Worm (Caenorhabditis elegans): ENCODE results near the gene ptc-1.

DNA sequence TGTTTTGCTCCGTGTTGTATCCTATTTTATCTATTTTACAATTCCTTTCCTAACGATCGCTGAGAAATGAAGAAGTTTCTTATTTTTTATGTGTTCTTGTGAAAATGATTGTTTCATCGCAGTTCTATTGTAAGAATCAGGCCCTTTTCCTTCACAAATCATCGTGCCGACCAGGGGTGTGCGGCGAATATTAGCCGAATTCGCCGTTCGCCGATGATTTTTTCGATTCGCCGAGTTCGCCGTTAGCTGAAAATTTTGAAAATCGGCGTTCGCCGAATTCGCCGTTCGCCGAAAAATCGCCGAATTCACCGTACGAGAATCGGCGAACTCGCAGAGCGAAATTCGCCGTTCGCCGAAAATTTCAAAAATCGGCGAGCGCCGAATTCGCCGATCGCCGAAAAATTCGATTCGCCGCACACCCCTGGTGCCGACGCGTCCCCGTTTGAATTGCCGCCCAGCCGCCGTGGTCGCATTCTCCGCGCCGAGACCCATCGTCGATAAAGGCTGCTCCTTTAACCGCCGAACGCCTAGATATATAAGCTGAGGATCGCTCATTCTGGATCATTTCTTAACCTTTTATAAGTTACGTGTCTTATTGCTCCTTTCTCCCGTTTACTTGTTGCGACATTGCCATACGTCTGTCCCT lies 29.4 kb upstream of the ptc-1 start:
- TF ChIP-seq nhr-6 (tag; optimal IDR thresholded peaks at IDR 0.05) = no peak
- TF ChIP-seq mxl-2 (GFP tag; conservative IDR thresholded peaks at IDR 0.05) = no peak
- TF ChIP-seq jun-1 (tag; optimal IDR thresholded peaks at IDR 0.05) = no peak
- TF ChIP-seq php-3 (GFP tag; IDR thresholded peaks at IDR 0.05) = no peak

Data from whole organism, L4 larva.